Worm (Caenorhabditis elegans) whole organism, L4 larva: ENCODE data around the gene C05E11.7.

Experiments
- fos-1 ChIP-seq: fragments of 150-350 bp; optimal IDR thresholded peaks from 2 replicates; lab custom pipeline; 2014; ENCODE audit warnings: missing biosample characterization, missing genetic modification characterization
- lin-13 ChIP-seq: fragments of 150-350 bp; optimal IDR thresholded peaks from 2 replicates; lab custom pipeline; 2014; ENCODE audit warnings: missing biosample characterization, missing genetic modification reagents, missing genetic modification characterization
- lin-29 ChIP-seq: fragments of 200-800 bp; sonication (Bioruptor generic); IDR thresholded peaks from 2 replicates; pipeline ENCODE4 v1.3.6; 2022; ENCODE audit warnings: missing genetic modification reagents, missing genetic modification characterization, missing compliant biosample characterization
- pha-4 ChIP-seq, 2 experiments: fragments of 150-350 bp in 1 of 2; fragments of 200-800 bp in 1 of 2; sonication (Bioruptor generic) in 1 of 2; IDR thresholded peaks in 1 of 2; optimal IDR thresholded peaks in 1 of 2; 2 replicates each; pipeline versions ENCODE4 v1.3.6 to Lab custom; 2014 to 2022; ENCODE audit warnings: missing genetic modification characterization in 2 of 2, missing genetic modification reagents in 2 of 2, missing biosample characterization in 1 of 2, missing compliant biosample characterization in 1 of 2
- rbr-2 ChIP-seq: sonication (generic microtip); optimal IDR thresholded peaks from 2 replicates; lab custom pipeline; 2016; ENCODE audit warnings: missing genotype, missing genetic modification characterization, missing compliant biosample characterization

DNA sequence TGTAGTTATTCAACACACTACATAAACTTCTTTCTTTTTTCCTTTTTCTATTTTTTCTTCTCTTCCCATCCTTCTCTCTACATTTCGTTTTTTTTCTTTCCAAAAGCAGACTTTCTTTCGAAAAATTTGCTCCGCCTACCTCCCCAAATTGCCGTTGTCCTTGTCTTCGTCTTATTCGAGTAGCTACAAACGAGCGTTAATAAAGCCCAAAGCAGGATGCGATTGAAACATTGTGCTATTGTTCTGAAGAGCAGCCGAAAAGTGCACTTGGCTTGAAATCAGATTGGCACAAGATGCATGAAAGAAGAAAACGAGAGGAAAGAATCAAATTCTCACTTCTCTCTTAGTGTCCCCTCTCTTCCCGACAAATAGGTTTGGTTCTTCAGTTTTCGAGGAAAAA, 10.6 kb downstream of the C05E11.7 start:
- TF ChIP-seq fos-1 (tag; lab: Kevin White, UChicago): no peak
- TF ChIP-seq pha-4 (GFP tag; IDR thresholded peaks at IDR 0.05; lab: Robert Waterston, UW): no peak
- TF ChIP-seq pha-4 (tag; optimal IDR thresholded peaks at IDR 0.05; lab: Kevin White, UChicago): no peak
- TF ChIP-seq lin-13 (GFP tag; lab: Kevin White, UChicago): no peak
- TF ChIP-seq rbr-2 (tag; lab: Kevin White, UChicago): no peak
- TF ChIP-seq lin-29: no peak
